Worm (Caenorhabditis elegans) whole organism, L1 larva: Measurements from ENCODE around the gene nhr-4.

Experiments used
- C04F5.9 ChIP-seq: sonication (generic microtip); optimal IDR thresholded peaks from 2 replicates; lab custom pipeline; 2016; ENCODE audit warnings: missing genetic modification characterization, missing compliant biosample characterization
- C16A3.4 ChIP-seq: fragments of 150-350 bp; optimal IDR thresholded peaks from 2 replicates; lab custom pipeline; 2014; ENCODE audit warnings: missing biosample characterization, missing genetic modification characterization
- Y116A8C.19 ChIP-seq: sonication (generic microtip); optimal IDR thresholded peaks from 2 replicates; lab custom pipeline; 2016; ENCODE audit warnings: missing compliant biosample characterization, missing genetic modification characterization, borderline replicate concordance
- alr-1 ChIP-seq: fragments of 200-800 bp; sonication (Bioruptor generic); optimal IDR thresholded peaks from 2 replicates; lab custom pipeline; 2018; ENCODE audit warnings: borderline replicate concordance, mild to moderate bottlenecking, missing genetic modification characterization, missing compliant biosample characterization
- blmp-1 ChIP-seq: fragments of 150-350 bp; optimal IDR thresholded peaks from 2 replicates; lab custom pipeline; 2014; ENCODE audit warnings: missing biosample characterization, missing genetic modification characterization
- ceh-82 ChIP-seq, 3 experiments: fragments of 150-350 bp in 1 of 3; sonication (generic microtip) in 2 of 3; optimal IDR thresholded peaks; 2 replicates each; lab custom pipeline; 2014 to 2017; ENCODE audit warnings: missing biosample characterization in 3 of 3, missing genetic modification characterization in 3 of 3
- ceh-88 ChIP-seq: fragments of 200-800 bp; sonication (Bioruptor generic); IDR thresholded peaks from 2 replicates; pipeline ENCODE4 v1.3.6; 2022; ENCODE audit warnings: missing genetic modification characterization, missing compliant biosample characterization
- ceh-90 ChIP-seq: sonication (generic microtip); optimal IDR thresholded peaks from 2 replicates; lab custom pipeline; 2016; ENCODE audit warnings: missing genetic modification characterization, missing compliant biosample characterization
- efl-1 ChIP-seq, 4 experiments: fragments of 150-350 bp; optimal IDR thresholded peaks in 3 of 4; peaks in 1 of 4; 1 replicate in 1 of 4; 2 replicates in 3 of 4; lab custom pipeline; 2014; ENCODE audit warnings: missing biosample characterization in 2 of 4, missing genetic modification characterization in 2 of 4, missing genetic modification reagents in 2 of 4
- efl-3 ChIP-seq: fragments of 200-800 bp; sonication (Bioruptor generic); optimal IDR thresholded peaks from 2 replicates; lab custom pipeline; 2018; ENCODE audit warnings: mild to moderate bottlenecking, missing genetic modification characterization, missing compliant biosample characterization
- elt-2 ChIP-seq: sonication (generic microtip); optimal IDR thresholded peaks from 2 replicates; lab custom pipeline; 2016; ENCODE audit warnings: missing genetic modification characterization, mild to moderate bottlenecking, inconsistent platforms, missing compliant biosample characterization, missing genetic modification reagents
- elt-3 ChIP-seq, 6 experiments: fragments of 150-350 bp in 1 of 6; sonication (generic microtip); optimal IDR thresholded peaks; 2 replicates each; lab custom pipeline; 2017 to 2018; ENCODE audit warnings: missing biosample characterization in 6 of 6, missing genetic modification characterization in 6 of 6, inconsistent platforms in 1 of 6
- ets-5 ChIP-seq: fragments of 200-800 bp; sonication (Bioruptor generic); IDR thresholded peaks from 2 replicates; pipeline ENCODE4 v1.3.6; 2022; ENCODE audit warnings: missing genetic modification characterization, missing compliant biosample characterization
- fkh-10 ChIP-seq: sonication (generic microtip); optimal IDR thresholded peaks from 2 replicates; lab custom pipeline; 2017; ENCODE audit warnings: missing biosample characterization, missing genetic modification reagents, missing genetic modification characterization
- fkh-4 ChIP-seq: sonication (generic microtip); optimal IDR thresholded peaks from 2 replicates; lab custom pipeline; 2016; ENCODE audit warnings: missing compliant biosample characterization, missing genetic modification characterization, borderline replicate concordance
- fkh-8 ChIP-seq: sonication (generic microtip); optimal IDR thresholded peaks from 2 replicates; lab custom pipeline; 2016; ENCODE audit warnings: mild to moderate bottlenecking, missing genetic modification characterization, missing compliant biosample characterization
- fos-1 ChIP-seq: fragments of 150-350 bp; optimal IDR thresholded peaks from 2 replicates; lab custom pipeline; 2014; ENCODE audit warnings: missing biosample characterization, missing genetic modification characterization
- grh-1 ChIP-seq: fragments of 200-800 bp; sonication (Bioruptor generic); IDR thresholded peaks from 2 replicates; pipeline ENCODE4 v1.3.6; 2022; ENCODE audit warnings: missing genetic modification reagents, missing genetic modification characterization, missing compliant biosample characterization
- irx-1 ChIP-seq: sonication (generic microtip); optimal IDR thresholded peaks from 2 replicates; lab custom pipeline; 2016; ENCODE audit warnings: missing genetic modification characterization, missing compliant biosample characterization
- isw-1 ChIP-seq: fragments of 200-800 bp; sonication (Bioruptor generic); IDR thresholded peaks from 2 replicates; pipeline ENCODE4 v1.3.6; 2022; ENCODE audit warnings: missing genetic modification characterization, missing compliant biosample characterization
- jun-1 ChIP-seq: fragments of 150-350 bp; optimal IDR thresholded peaks from 2 replicates; lab custom pipeline; 2014; ENCODE audit warnings: missing biosample characterization, missing genetic modification reagents, missing genetic modification characterization
- lin-14 ChIP-seq: fragments of 200-800 bp; sonication (Bioruptor generic); optimal IDR thresholded peaks from 2 replicates; lab custom pipeline; 2018; ENCODE audit warnings: mild to moderate bottlenecking, missing genetic modification characterization, moderate library complexity, missing compliant biosample characterization
- lin-15B ChIP-seq: fragments of 150-350 bp; sonication (generic microtip); optimal IDR thresholded peaks from 3 replicates; lab custom pipeline; 2014; ENCODE audit warnings: missing biosample characterization, missing genetic modification characterization
- lin-39 ChIP-seq: fragments of 150-350 bp; optimal IDR thresholded peaks from 2 replicates; lab custom pipeline; 2014; ENCODE audit warnings: missing biosample characterization, missing genetic modification reagents, missing genetic modification characterization
- lsy-2 ChIP-seq, 2 experiments: fragments of 150-350 bp; optimal IDR thresholded peaks; 2 replicates each; lab custom pipeline; 2014; ENCODE audit warnings: missing biosample characterization in 2 of 2, missing genetic modification characterization in 2 of 2
- mab-9 ChIP-seq: fragments of 200-800 bp; sonication (Bioruptor generic); IDR thresholded peaks from 2 replicates; pipeline ENCODE4 v1.3.6; 2022; ENCODE audit warnings: missing genetic modification reagents, missing genetic modification characterization, missing compliant biosample characterization
- mdl-1 ChIP-seq, 2 experiments: fragments of 150-350 bp; optimal IDR thresholded peaks; 2 replicates each; lab custom pipeline; 2014 to 2017; ENCODE audit warnings: missing biosample characterization in 2 of 2, missing genetic modification characterization in 2 of 2, inconsistent platforms in 1 of 2
- mef-2 ChIP-seq: fragments of 150-350 bp; optimal IDR thresholded peaks from 2 replicates; lab custom pipeline; 2014; ENCODE audit warnings: missing biosample characterization, missing genetic modification characterization
- mep-1 ChIP-seq: fragments of 150-350 bp; optimal IDR thresholded peaks from 2 replicates; lab custom pipeline; 2014; ENCODE audit warnings: missing biosample characterization, missing genetic modification characterization
- nhr-19 ChIP-seq: fragments of 200-800 bp; sonication (Bioruptor generic); conservative IDR thresholded peaks from 2 replicates; pipeline ENCODE4 v1.3.6; 2022; ENCODE audit warnings: missing genetic modification characterization, missing compliant biosample characterization
- nhr-47 ChIP-seq: sonication (generic microtip); optimal IDR thresholded peaks from 2 replicates; lab custom pipeline; 2016; ENCODE audit warnings: mild to moderate bottlenecking, missing genetic modification characterization, moderate library complexity, missing compliant biosample characterization
- nhr-71 ChIP-seq: sonication (generic microtip); optimal IDR thresholded peaks from 2 replicates; lab custom pipeline; 2016; ENCODE audit warnings: mild to moderate bottlenecking, missing genetic modification characterization, moderate library complexity, missing compliant biosample characterization
- nhr-76 ChIP-seq: sonication (generic microtip); optimal IDR thresholded peaks from 2 replicates; lab custom pipeline; 2017; ENCODE audit warnings: missing biosample characterization, missing genetic modification characterization
- nhr-84 ChIP-seq: sonication (generic microtip); optimal IDR thresholded peaks from 2 replicates; lab custom pipeline; 2017; ENCODE audit warnings: missing biosample characterization, missing genetic modification characterization
- nhr-90 ChIP-seq: sonication (generic microtip); optimal IDR thresholded peaks from 2 replicates; lab custom pipeline; 2016; ENCODE audit warnings: mild to moderate bottlenecking, missing genetic modification characterization, missing compliant biosample characterization; ENCODE audit not compliant: poor library complexity
- pag-3 ChIP-seq: sonication (generic microtip); optimal IDR thresholded peaks from 2 replicates; lab custom pipeline; 2017; ENCODE audit warnings: missing genetic modification characterization, mild to moderate bottlenecking, missing compliant biosample characterization, antibody characterized with exemption, borderline replicate concordance; ENCODE audit not compliant: insufficient read depth
- pqm-1 ChIP-seq: sonication (generic microtip); optimal IDR thresholded peaks from 3 replicates; lab custom pipeline; 2017; ENCODE audit warnings: missing biosample characterization, missing genetic modification characterization
- rnt-1 ChIP-seq: sonication (generic microtip); optimal IDR thresholded peaks from 2 replicates; lab custom pipeline; 2016; ENCODE audit warnings: mild to moderate bottlenecking, missing genetic modification characterization, moderate library complexity, missing compliant biosample characterization
- snpc-4 ChIP-seq: fragments of 150-350 bp; optimal IDR thresholded peaks from 2 replicates; lab custom pipeline; 2014; ENCODE audit warnings: missing biosample characterization, missing genetic modification characterization
- sptf-1 ChIP-seq: fragments of 150-350 bp; optimal IDR thresholded peaks from 2 replicates; lab custom pipeline; 2014; ENCODE audit warnings: missing biosample characterization, missing genetic modification characterization
- sup-37 ChIP-seq: fragments of 200-800 bp; sonication (Bioruptor generic); optimal IDR thresholded peaks from 2 replicates; lab custom pipeline; 2018; ENCODE audit warnings: mild to moderate bottlenecking, missing genetic modification characterization, missing compliant biosample characterization
- swsn-7 ChIP-seq: sonication (generic microtip); optimal IDR thresholded peaks from 2 replicates; lab custom pipeline; 2016; ENCODE audit warnings: missing genetic modification characterization, missing compliant biosample characterization
- tbx-2 ChIP-seq: sonication (generic microtip); optimal IDR thresholded peaks from 2 replicates; lab custom pipeline; 2016; ENCODE audit warnings: missing genetic modification characterization, missing compliant biosample characterization
- tlp-1 ChIP-seq: fragments of 150-350 bp; optimal IDR thresholded peaks from 2 replicates; lab custom pipeline; 2014; ENCODE audit warnings: missing biosample characterization, missing genetic modification characterization
- unc-30 ChIP-seq: sonication (generic microtip); optimal IDR thresholded peaks from 2 replicates; lab custom pipeline; 2017; ENCODE audit warnings: missing biosample characterization, missing genetic modification characterization
- unc-62 ChIP-seq: fragments of 150-350 bp; optimal IDR thresholded peaks from 2 replicates; lab custom pipeline; 2014; ENCODE audit warnings: missing biosample characterization, missing genetic modification reagents, missing genetic modification characterization
- unc-86 ChIP-seq: sonication (generic microtip); optimal IDR thresholded peaks from 2 replicates; lab custom pipeline; 2016; ENCODE audit warnings: missing genetic modification characterization, missing compliant biosample characterization
- unc-98 ChIP-seq: fragments of 200-800 bp; sonication (Bioruptor generic); IDR thresholded peaks from 2 replicates; pipeline ENCODE4 v1.3.6; 2022; ENCODE audit warnings: missing genetic modification characterization, missing compliant biosample characterization
- vab-15 ChIP-seq: sonication (generic microtip); optimal IDR thresholded peaks from 2 replicates; lab custom pipeline; 2017; ENCODE audit warnings: missing genotype, mild to moderate bottlenecking, missing genetic modification characterization, missing compliant biosample characterization
- xbp-1 ChIP-seq: sonication (generic microtip); optimal IDR thresholded peaks from 2 replicates; lab custom pipeline; 2016; ENCODE audit warnings: missing genetic modification characterization, missing compliant biosample characterization
- zip-4 ChIP-seq: fragments of 200-800 bp; sonication (Bioruptor generic); optimal IDR thresholded peaks from 2 replicates; lab custom pipeline; 2018; ENCODE audit warnings: mild to moderate bottlenecking, missing genetic modification characterization, moderate library complexity, missing compliant biosample characterization
- ztf-11 ChIP-seq, 2 experiments: sonication (generic microtip); optimal IDR thresholded peaks; 2 replicates each; lab custom pipeline; 2016 to 2017; ENCODE audit warnings: missing genetic modification characterization in 2 of 2, missing biosample characterization in 1 of 2, missing compliant biosample characterization in 1 of 2
- ztf-4 ChIP-seq: fragments of 150-350 bp; optimal IDR thresholded peaks from 2 replicates; lab custom pipeline; 2014; ENCODE audit warnings: missing biosample characterization, missing genetic modification characterization

The nhr-4 gene

DNA sequence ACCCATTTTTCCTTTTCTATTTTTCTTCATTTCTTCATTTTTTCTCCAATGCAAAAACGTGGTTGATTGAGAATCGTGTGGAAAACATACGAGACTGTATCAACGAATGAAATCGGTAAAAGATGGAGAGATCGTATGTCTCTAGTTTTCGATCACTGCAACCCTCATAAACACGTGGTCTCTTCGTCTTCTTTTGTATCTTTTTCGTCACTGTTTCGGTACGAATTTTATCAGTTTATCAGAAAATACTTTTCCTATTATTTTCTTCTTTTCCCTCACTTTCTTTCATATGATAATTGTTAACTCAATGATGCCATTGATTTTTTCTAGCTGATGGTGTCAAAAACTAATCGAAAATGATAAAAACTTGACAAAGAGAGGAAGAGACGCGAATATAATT is 3.5 kb upstream of the nhr-4 start (continued):
- TF ChIP-seq efl-3 (no peak), sptf-1 (tag; lab: Kevin White, UChicago) (no peak), Y116A8C.19 (tag; lab: Kevin White, UChicago) (no peak), lin-39 (no peak), zip-4 (GFP tag; lab: Kevin White, UChicago) (no peak), tbx-2 (tag; lab: Kevin White, UChicago) (peak; percentile 31), irx-1 (tag; lab: Kevin White, UChicago) (no peak), nhr-76 (tag; lab: Kevin White, UChicago) (no peak), lin-14 (peak; percentile 79), sup-37 (GFP tag; lab: Kevin White, UChicago) (no peak), ceh-90 (tag; lab: Kevin White, UChicago) (no peak), fkh-8 (tag; lab: Kevin White, UChicago) (no peak), nhr-19 (GFP tag; lab: Robert Waterston, UW) (peak; percentile 32), elt-2 (peak; percentile 74), xbp-1 (tag; lab: Kevin White, UChicago) (no peak), blmp-1 (peak; percentile 89), ceh-88 (GFP tag; lab: Robert Waterston, UW) (no peak), pqm-1 (tag; lab: Kevin White, UChicago) (no peak), fkh-10 (GFP tag; lab: Kevin White, UChicago) (no peak), mef-2 (tag; lab: Kevin White, UChicago) (no peak), snpc-4 (no peak), isw-1 (GFP tag; lab: Robert Waterston, UW) (no peak), ets-5 (GFP tag; lab: Robert Waterston, UW) (no peak), tlp-1 (no peak), unc-98 (GFP tag; lab: Robert Waterston, UW) (no peak), fkh-4 (tag; lab: Kevin White, UChicago) (no peak), nhr-90 (tag; lab: Kevin White, UChicago) (peak; percentile 64), lin-15B (no peak), grh-1 (GFP tag; lab: Robert Waterston, UW) (no peak), mep-1 (peak; percentile 51), C16A3.4 (tag; lab: Kevin White, UChicago) (peak; percentile 45), alr-1 (no peak), ztf-11 (tag; optimal IDR thresholded peaks at IDR 0.05; lab: Kevin White, UChicago) (no peak), nhr-47 (tag; lab: Kevin White, UChicago) (peak; percentile 3), unc-30 (no peak), fos-1 (tag; lab: Kevin White, UChicago) (no peak), nhr-71 (peak; percentile 71), elt-3 (tag; optimal IDR thresholded peaks at IDR 0.05; lab: Kevin White, UChicago) (peak in 4 of 6 experiments; percentile 26 to 81 (median 74)), swsn-7 (no peak), jun-1 (tag; lab: Kevin White, UChicago) (no peak), mdl-1 (tag; optimal IDR thresholded peaks at IDR 0.05; lab: Kevin White, UChicago) (peak in 1 of 2 experiments; percentile 65), lsy-2 (tag; optimal IDR thresholded peaks at IDR 0.05; lab: Kevin White, UChicago) (peak in 1 of 2 experiments; percentile 10), rnt-1 (tag; lab: Kevin White, UChicago) (no peak), unc-86 (tag; lab: Kevin White, UChicago) (no peak), ztf-4 (tag; lab: Kevin White, UChicago) (no peak), nhr-84 (no peak), C04F5.9 (tag; lab: Kevin White, UChicago) (no peak), efl-1 (optimal IDR thresholded peaks at IDR 0.05; lab: Kevin White, UChicago) (no peak), efl-1 (GFP tag; optimal IDR thresholded peaks at IDR 0.05 in 1 of 2; lab: Kevin White, UChicago) (peak in 1 of 2 experiments; percentile 33), mab-9 (no peak), unc-62 (GFP tag; lab: Kevin White, UChicago) (no peak), pag-3 (tag; lab: Kevin White, UChicago) (no peak), vab-15 (tag; lab: Kevin White, UChicago) (no peak), ceh-82 (tag; optimal IDR thresholded peaks at IDR 0.05; lab: Kevin White, UChicago) (no peak)
